Fruit fly (Drosophila melanogaster): Measurements from ENCODE around the gene ImpE2.
A peak's percentile ranks its signal among the peaks of the same experiment; 100 is the strongest.

Gene ImpE2

dm6 chr3L:3479551-3479950 lies 32.9 kb downstream of the ImpE2 start (continued):
- TF ChIP-seq CG9609 (GFP tag; optimal IDR thresholded peaks at IDR 0.05) (no peak), ara (GFP tag; IDR thresholded peaks at IDR 0.05) (no peak), CG12769 (tag; optimal IDR thresholded peaks at IDR 0.05) (no peak), nerfin-1 (tag; optimal IDR thresholded peaks at IDR 0.05) (no peak), CG18764 (GFP tag; optimal IDR thresholded peaks at IDR 0.05) (no peak), ase (GFP tag; IDR thresholded peaks at IDR 0.05) (no peak), CG8924 (tag; optimal IDR thresholded peaks at IDR 0.05) (no peak), ac (GFP tag; optimal IDR thresholded peaks at IDR 0.05) (no peak), Dp (GFP tag; optimal IDR thresholded peaks at IDR 0.05) (no peak), CG15696 (tag; optimal IDR thresholded peaks at IDR 0.05) (no peak), Neu2 (GFP tag; optimal IDR thresholded peaks at IDR 0.05; ENCODE audit: borderline replicate concordance) (no peak), CG12155 (GFP tag; optimal IDR thresholded peaks at IDR 0.05) (no peak), lov (optimal IDR thresholded peaks at IDR 0.05) (no peak), lov (GFP tag; IDR thresholded peaks at IDR 0.05) (no peak), CG31388 (GFP tag; optimal IDR thresholded peaks at IDR 0.05) (no peak), CHES-1-like (GFP tag; optimal IDR thresholded peaks at IDR 0.05) (no peak), CG8089 (GFP tag; optimal IDR thresholded peaks at IDR 0.05) (no peak), gce (GFP tag; IDR thresholded peaks at IDR 0.05) (no peak), slp2 (GFP tag; optimal IDR thresholded peaks at IDR 0.05) (no peak), Ets65A (GFP tag) (no peak), CG9817 (tag; optimal IDR thresholded peaks at IDR 0.05) (peak; percentile 20), gcm2 (GFP tag; optimal IDR thresholded peaks at IDR 0.05) (no peak), CG7928 (GFP tag; optimal IDR thresholded peaks at IDR 0.05) (no peak), stwl (tag; optimal IDR thresholded peaks at IDR 0.05) (no peak), CG2889 (GFP tag; IDR thresholded peaks at IDR 0.05) (no peak), Pdp1 (GFP tag; optimal IDR thresholded peaks at IDR 0.05) (no peak), Gsc (GFP tag; IDR thresholded peaks at IDR 0.05) (no peak), CG8281 (tag; optimal IDR thresholded peaks at IDR 0.05) (no peak), CG10209 (GFP tag; optimal IDR thresholded peaks at IDR 0.05) (no peak), MESR4 (GFP tag; optimal IDR thresholded peaks at IDR 0.05) (no peak), cas (GFP tag; IDR thresholded peaks at IDR 0.05) (no peak), CrebB (tag; optimal IDR thresholded peaks at IDR 0.05) (no peak), Ets97D (GFP tag; optimal IDR thresholded peaks at IDR 0.05) (no peak), CG1233 (GFP tag; optimal IDR thresholded peaks at IDR 0.05) (no peak), CG9727 (GFP tag; optimal IDR thresholded peaks at IDR 0.05) (no peak), CG12071 (GFP tag; optimal IDR thresholded peaks at IDR 0.05) (no peak), CG30020 (tag; optimal IDR thresholded peaks at IDR 0.05) (no peak), corto (GFP tag; optimal IDR thresholded peaks at IDR 0.05) (no peak), gem (tag; optimal IDR thresholded peaks at IDR 0.05) (peak; percentile 49), dan (GFP tag; IDR thresholded peaks at IDR 0.05) (no peak), CG12659 (GFP tag; optimal IDR thresholded peaks at IDR 0.05) (no peak), fu2 (GFP tag; optimal IDR thresholded peaks at IDR 0.05) (no peak), CG8359 (GFP tag; optimal IDR thresholded peaks at IDR 0.05; ENCODE audit: borderline replicate concordance) (no peak), Hey (tag; optimal IDR thresholded peaks at IDR 0.05) (no peak), Meics (GFP tag; optimal IDR thresholded peaks at IDR 0.05) (peak; percentile 38), HLH54F (GFP tag; optimal IDR thresholded peaks at IDR 0.05) (no peak), Hsf (GFP tag; optimal IDR thresholded peaks at IDR 0.05) (no peak), bigmax (GFP tag; optimal IDR thresholded peaks at IDR 0.05) (no peak), disco-r (GFP tag; optimal IDR thresholded peaks at IDR 0.05) (no peak), CG10959 (GFP tag; IDR thresholded peaks at IDR 0.05) (no peak), trh (GFP tag; optimal IDR thresholded peaks at IDR 0.05) (no peak), CG33213 (GFP tag; optimal IDR thresholded peaks at IDR 0.05) (no peak), Elba2 (GFP tag; optimal IDR thresholded peaks at IDR 0.05) (no peak)

Data from whole organism, embryonic.